Worm (Caenorhabditis elegans): ENCODE data around the gene F26H11.4.

The F26H11.4 gene

DNA sequence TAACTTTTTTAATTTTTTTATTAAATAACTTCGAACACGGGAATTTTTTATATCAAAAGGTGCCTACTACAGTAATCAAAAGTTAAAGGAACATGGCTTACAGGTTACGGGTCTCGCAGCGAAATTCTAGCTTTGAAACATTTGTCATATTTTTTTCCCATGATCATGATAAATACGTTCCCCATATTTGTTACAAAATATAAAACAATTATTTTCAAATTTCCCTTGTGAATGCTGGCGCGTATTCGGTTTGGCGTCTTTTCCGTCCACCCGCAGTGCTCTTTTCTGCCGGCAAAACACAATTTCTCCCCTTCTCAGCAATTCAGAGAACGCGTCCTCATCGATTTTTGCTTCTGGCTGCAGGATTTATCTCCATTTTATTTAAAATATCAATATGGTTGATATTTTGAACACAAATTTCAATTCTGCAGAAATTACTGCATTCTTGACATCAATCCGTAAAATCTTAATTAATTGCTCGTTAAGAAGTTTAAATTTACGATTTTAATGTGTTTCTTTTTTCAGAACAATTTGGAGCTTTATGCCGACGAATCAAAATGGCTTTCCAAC, 43.1 kb upstream of the F26H11.4 start, which contains the start of gene imb-2 (continued):
- TF ChIP-seq xnd-1 (tag; optimal IDR thresholded peaks at IDR 0.05) (peak; percentile 82), snpc-1.1 (tag; optimal IDR thresholded peaks at IDR 0.05; ENCODE audit: insufficient read depth) (peak; percentile 1), ztf-18 (tag; optimal IDR thresholded peaks at IDR 0.05) (peak; percentile 89), ceh-91 (GFP tag; IDR thresholded peaks at IDR 0.05) (peak; percentile 52; the same call in 1 of the 2 replicates), hmg-1.2 (GFP tag; IDR thresholded peaks at IDR 0.05) (peak; percentile 10; the same call in 1 of the 2 replicates), lin-40 (tag; optimal IDR thresholded peaks at IDR 0.05) (peak; percentile 36), let-607 (tag; optimal IDR thresholded peaks at IDR 0.05) (peak in 1 of 2 experiments; percentile 15), nhr-80 (tag; optimal IDR thresholded peaks at IDR 0.05) (peak; percentile 44), madf-8 (GFP tag; conservative IDR thresholded peaks at IDR 0.05) (peak; percentile 49), F22D6.2 (tag; optimal IDR thresholded peaks at IDR 0.05) (no peak), mcd-1 (GFP tag; IDR thresholded peaks at IDR 0.05) (peak; percentile 60), nfya-1 (tag; optimal IDR thresholded peaks at IDR 0.05; ENCODE audit: borderline replicate concordance, insufficient read depth) (no peak), ceh-27 (GFP tag; optimal IDR thresholded peaks at IDR 0.05) (peak; percentile 12), egl-18 (GFP tag; IDR thresholded peaks at IDR 0.05) (no peak), snpc-3.4 (tag; optimal IDR thresholded peaks at IDR 0.05) (peak; percentile 13), lin-54 (GFP tag; optimal IDR thresholded peaks at IDR 0.05) (peak; percentile 68), F49E8.2 (tag; optimal IDR thresholded peaks at IDR 0.05; ENCODE audit: insufficient read depth) (peak; percentile 3), ama-1 (optimal IDR thresholded peaks at IDR 0.05) (no peak), ama-1 (GFP tag; optimal IDR thresholded peaks at IDR 0.05) (no peak)

DNA sequence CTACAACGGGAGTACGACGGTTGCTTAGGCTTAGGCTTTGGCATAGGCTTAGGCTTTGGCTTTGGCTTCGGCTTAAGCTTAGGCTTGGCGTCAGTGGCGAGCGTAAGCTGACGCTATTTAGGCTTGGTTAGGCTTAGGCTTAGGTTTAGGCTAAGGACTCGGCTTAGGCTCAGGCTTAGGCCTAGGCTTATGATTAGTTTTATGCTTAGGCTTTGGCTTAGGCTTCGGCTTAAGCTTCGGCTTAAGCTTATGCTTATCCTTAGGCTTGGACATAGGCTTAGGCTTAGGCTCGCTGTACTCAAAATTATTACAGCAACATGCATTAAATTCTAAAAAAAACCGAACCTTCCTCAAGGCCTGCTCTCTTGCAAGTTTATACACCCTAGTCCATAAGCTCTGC, 33.8 kb upstream of the F26H11.4 start:
- no peak for TF ChIP-seq let-526 (GFP tag; IDR thresholded peaks at IDR 0.05)

DNA sequence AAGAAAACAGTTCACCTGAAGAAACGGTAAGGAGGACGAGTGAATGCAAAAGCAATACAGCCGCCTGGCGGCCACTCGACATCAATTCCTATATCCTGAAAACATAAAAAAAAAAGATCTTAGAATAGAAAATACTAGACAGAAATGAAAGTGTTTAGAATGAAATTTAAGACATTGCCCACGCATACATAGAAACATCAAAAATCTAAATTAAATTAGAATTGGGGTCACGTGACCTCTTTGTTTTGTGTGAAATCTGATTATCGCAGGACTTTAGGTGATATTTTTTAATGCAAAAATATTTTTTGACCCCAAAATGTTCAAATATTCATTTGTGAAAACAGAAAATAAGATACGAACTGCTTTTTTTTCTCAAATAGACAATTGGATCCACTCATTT, 30.6 kb upstream of the F26H11.4 start, which contains the start of gene acr-20:
acr-20 (minus strand) TSS at position 101 of the 400 bp plus-strand sequence.
- TF ChIP-seq akir-1 (GFP tag; optimal IDR thresholded peaks at IDR 0.05): no peak
- TF ChIP-seq madf-3 (GFP tag; IDR thresholded peaks at IDR 0.05): no peak
- no peak for TF ChIP-seq him-1 (tag; optimal IDR thresholded peaks at IDR 0.05)
- TF ChIP-seq tlf-1 (GFP tag; optimal IDR thresholded peaks at IDR 0.05): no peak
- no peak for TF ChIP-seq Y53F4B.3 (GFP tag; IDR thresholded peaks at IDR 0.05)
- TF ChIP-seq Y56A3A.18 (GFP tag; IDR thresholded peaks at IDR 0.05): no peak
- TF ChIP-seq Y79H2A.3 (GFP tag; conservative IDR thresholded peaks at IDR 0.05): no peak
- TF ChIP-seq tbp1 (GFP tag; optimal IDR thresholded peaks at IDR 0.05): no peak
- no peak for TF ChIP-seq gei-17 (GFP tag; optimal IDR thresholded peaks at IDR 0.05)
- no peak for TF ChIP-seq nhr-120 (GFP tag; IDR thresholded peaks at IDR 0.05)
- no peak for TF ChIP-seq ama-1 (optimal IDR thresholded peaks at IDR 0.05)
- no peak for TF ChIP-seq ama-1 (GFP tag; optimal IDR thresholded peaks at IDR 0.05)
- no peak for TF ChIP-seq dox-1 (GFP tag; IDR thresholded peaks at IDR 0.05)
- no peak for TF ChIP-seq lin-26 (GFP tag; IDR thresholded peaks at IDR 0.05)

DNA sequence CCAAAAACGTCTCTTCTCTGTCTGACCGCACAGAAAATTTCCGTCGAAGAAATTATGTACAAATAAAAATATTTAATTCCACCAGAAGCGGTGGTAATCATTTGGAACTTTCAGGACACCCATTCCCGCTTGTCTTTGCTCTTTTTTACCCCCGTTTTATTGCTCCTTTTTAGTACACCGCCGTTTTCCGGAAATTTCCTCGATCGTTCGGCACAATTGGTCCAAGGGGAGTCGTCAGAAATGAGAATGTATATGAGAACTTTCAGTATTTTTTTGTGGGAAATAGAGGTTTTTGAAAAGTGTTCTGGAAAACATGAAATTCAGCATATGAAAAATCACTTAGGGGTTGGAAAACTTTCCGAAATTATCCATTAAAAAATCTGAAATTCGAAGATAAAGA, 27.6 kb upstream of the F26H11.4 start:
- TF ChIP-seq ztf-22 (GFP tag; optimal IDR thresholded peaks at IDR 0.05) (no peak), hlh-12 (tag; optimal IDR thresholded peaks at IDR 0.05) (no peak), zim-3 (tag; optimal IDR thresholded peaks at IDR 0.05) (no peak), egrh-3 (GFP tag; IDR thresholded peaks at IDR 0.05) (no peak), fkh-3 (tag; optimal IDR thresholded peaks at IDR 0.05) (no peak), lin-40 (tag; optimal IDR thresholded peaks at IDR 0.05) (no peak), Y53F4B.3 (GFP tag; IDR thresholded peaks at IDR 0.05) (no peak), ztf-3 (GFP tag; optimal IDR thresholded peaks at IDR 0.05) (no peak), T07F8.4 (tag; optimal IDR thresholded peaks at IDR 0.05) (no peak), bed-1 (GFP tag; IDR thresholded peaks at IDR 0.05) (no peak), unc-62 (GFP tag; optimal IDR thresholded peaks at IDR 0.05) (no peak), sdz-38 (tag; optimal IDR thresholded peaks at IDR 0.05) (no peak), chd-7 (tag; optimal IDR thresholded peaks at IDR 0.05) (no peak), lsl-1 (GFP tag; optimal IDR thresholded peaks at IDR 0.05) (no peak), ceh-79 (tag; optimal IDR thresholded peaks at IDR 0.05) (no peak)

Measured in whole organism, young adult.